Worm (Caenorhabditis elegans) whole organism, mixed stage, embryonic: ENCODE measurements around the gene Y71H2AM.3.

ENCODE experiments used
- ces-1 ChIP-seq: fragments of 150-350 bp; optimal IDR thresholded peaks from 2 replicates; lab custom pipeline; 2014; ENCODE audit warnings: missing biosample characterization, missing genetic modification reagents, missing genetic modification characterization
- elt-3 ChIP-seq: fragments of 150-350 bp; optimal IDR thresholded peaks from 2 replicates; lab custom pipeline; 2014; ENCODE audit warnings: missing biosample characterization, missing genetic modification characterization
- mep-1 ChIP-seq: fragments of 150-350 bp; optimal IDR thresholded peaks from 2 replicates; lab custom pipeline; 2017; ENCODE audit warnings: missing biosample characterization, missing genetic modification reagents, missing genetic modification characterization, inconsistent platforms
- nhr-237 ChIP-seq: fragments of 150-350 bp; optimal IDR thresholded peaks from 2 replicates; lab custom pipeline; 2014; ENCODE audit warnings: missing biosample characterization, missing genetic modification characterization
- unc-39 ChIP-seq: fragments of 150-350 bp; optimal IDR thresholded peaks from 2 replicates; lab custom pipeline; 2014; ENCODE audit warnings: missing biosample characterization, missing genetic modification characterization

DNA sequence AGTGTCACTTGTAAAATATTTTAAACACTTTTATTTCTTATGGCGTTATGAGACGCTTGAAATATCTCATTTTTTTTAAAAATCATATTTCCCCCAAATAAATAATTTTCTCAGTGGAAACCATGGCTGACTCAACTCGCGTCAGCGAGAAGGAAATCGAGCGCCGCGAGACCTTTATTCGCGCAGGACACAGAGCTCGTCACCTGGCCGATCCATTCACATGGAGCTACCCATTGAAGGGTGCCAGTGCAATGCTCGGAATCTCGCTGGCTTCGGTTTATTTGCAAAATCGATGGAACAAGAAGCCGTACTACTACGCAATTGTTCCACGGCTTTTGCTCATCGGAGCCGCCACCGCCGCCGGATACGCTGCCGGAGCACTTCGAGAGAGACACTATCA, 18.5 kb upstream of the Y71H2AM.3 start, which contains the start of gene nduc-2:
- no peak for TF ChIP-seq elt-3 (tag; lab: Kevin White, UChicago)
- no peak for TF ChIP-seq unc-39 (tag; lab: Kevin White, UChicago)
- TF ChIP-seq ces-1 = no peak
- no peak for TF ChIP-seq mep-1 (tag; lab: Kevin White, UChicago)
- no peak for TF ChIP-seq nhr-237 (tag; lab: Kevin White, UChicago)
